Fruit fly (Drosophila melanogaster) whole organism, embryonic: ENCODE data around the gene pix.

Source experiments
- Atf3 ChIP-seq: fragments of 200-800 bp; sonication (Bioruptor generic); optimal IDR thresholded peaks from 3 replicates; lab custom pipeline; 2016; ENCODE audit warnings: missing biosample characterization, missing genetic modification characterization
- CG10321 ChIP-seq: fragments of 200-800 bp; sonication (Bioruptor generic); IDR thresholded peaks from 2 replicates; pipeline ENCODE4 v1.3.6; 2022; ENCODE audit warnings: missing biosample characterization, missing genetic modification characterization
- CG10565 ChIP-seq: fragments of 200-800 bp; sonication (Bioruptor generic); optimal IDR thresholded peaks from 3 replicates; lab custom pipeline; 2016; ENCODE audit warnings: missing biosample characterization, mild to moderate bottlenecking, missing genetic modification characterization
- CG10979 ChIP-seq: fragments of 200-800 bp; sonication (Bioruptor generic); optimal IDR thresholded peaks from 2 replicates; lab custom pipeline; 2018; ENCODE audit warnings: missing biosample characterization, mild to moderate bottlenecking, missing genetic modification characterization, moderate library complexity
- CG11504 ChIP-seq: fragments of 200-800 bp; sonication (Bioruptor generic); optimal IDR thresholded peaks from 3 replicates; lab custom pipeline; 2019; ENCODE audit warnings: missing biosample characterization, mild to moderate bottlenecking, missing genetic modification characterization, moderate library complexity
- CG12155 ChIP-seq: fragments of 200-800 bp; sonication (Bioruptor generic); optimal IDR thresholded peaks from 3 replicates; lab custom pipeline; 2016; ENCODE audit warnings: missing biosample characterization, missing genetic modification characterization
- CG12236 ChIP-seq: fragments of 200-800 bp; sonication (Bioruptor generic); optimal IDR thresholded peaks from 2 replicates; lab custom pipeline; 2016; ENCODE audit warnings: missing biosample characterization, missing genetic modification characterization
- CG1233 ChIP-seq: fragments of 200-800 bp; sonication (Bioruptor generic); optimal IDR thresholded peaks from 4 replicates; lab custom pipeline; 2018; ENCODE audit warnings: missing biosample characterization, mild to moderate bottlenecking, missing genetic modification characterization
- CG12659 ChIP-seq: fragments of 200-800 bp; sonication (Bioruptor generic); optimal IDR thresholded peaks from 3 replicates; lab custom pipeline; 2017; ENCODE audit warnings: mild to moderate bottlenecking, missing biosample characterization, missing genetic modification reagents, missing genetic modification characterization
- CG13296 ChIP-seq: fragments of 200-800 bp; sonication (Bioruptor generic); optimal IDR thresholded peaks from 3 replicates; lab custom pipeline; 2018; ENCODE audit warnings: missing biosample characterization, mild to moderate bottlenecking, missing genetic modification characterization
- CG14965 ChIP-seq: fragments of 200-800 bp; sonication (Bioruptor generic); optimal IDR thresholded peaks from 2 replicates; lab custom pipeline; 2016; ENCODE audit warnings: missing biosample characterization, missing genetic modification characterization, borderline replicate concordance
- CG15011 ChIP-seq: fragments of 200-800 bp; sonication (Bioruptor generic); optimal IDR thresholded peaks from 3 replicates; lab custom pipeline; 2018; ENCODE audit warnings: missing biosample characterization, mild to moderate bottlenecking, missing genetic modification characterization
- CG15073 ChIP-seq: fragments of 200-800 bp; sonication (Bioruptor generic); optimal IDR thresholded peaks from 2 replicates; lab custom pipeline; 2016; ENCODE audit warnings: missing biosample characterization, missing genetic modification characterization
- CG15479 ChIP-seq: fragments of 200-800 bp; sonication (Bioruptor generic); optimal IDR thresholded peaks from 3 replicates; lab custom pipeline; 2019; ENCODE audit warnings: missing biosample characterization, mild to moderate bottlenecking, missing genetic modification characterization, moderate library complexity
- CG15601 ChIP-seq: fragments of 200-800 bp; sonication (Bioruptor generic); optimal IDR thresholded peaks from 3 replicates; lab custom pipeline; 2019; ENCODE audit warnings: missing biosample characterization, mild to moderate bottlenecking, missing genetic modification characterization, moderate library complexity
- CG15696 ChIP-seq: fragments of 200-800 bp; sonication (Bioruptor generic); optimal IDR thresholded peaks from 2 replicates; lab custom pipeline; 2019; ENCODE audit warnings: missing biosample characterization, mild to moderate bottlenecking, missing genetic modification characterization, moderate library complexity
- CG1647 ChIP-seq: fragments of 200-800 bp; sonication (Bioruptor generic); optimal IDR thresholded peaks from 3 replicates; lab custom pipeline; 2016; ENCODE audit warnings: missing biosample characterization, missing genetic modification characterization
- CG17385 ChIP-seq: fragments of 200-800 bp; sonication (Bioruptor generic); optimal IDR thresholded peaks from 3 replicates; lab custom pipeline; 2018; ENCODE audit warnings: missing biosample characterization, mild to moderate bottlenecking, missing genetic modification characterization
- CG17568 ChIP-seq: fragments of 200-800 bp; sonication (Bioruptor generic); optimal IDR thresholded peaks from 2 replicates; lab custom pipeline; 2018; ENCODE audit warnings: missing biosample characterization, mild to moderate bottlenecking, missing genetic modification characterization, moderate library complexity
- CG1792 ChIP-seq: fragments of 200-800 bp; sonication (Bioruptor generic); optimal IDR thresholded peaks from 2 replicates; lab custom pipeline; 2016; ENCODE audit warnings: missing biosample characterization, missing genetic modification characterization
- CG30020 ChIP-seq: fragments of 200-800 bp; optimal IDR thresholded peaks from 2 replicates; lab custom pipeline; 2019; ENCODE audit warnings: missing biosample characterization, mild to moderate bottlenecking, missing genetic modification characterization, moderate library complexity
- CG31388 ChIP-seq: fragments of 200-800 bp; sonication (Bioruptor generic); optimal IDR thresholded peaks from 2 replicates; lab custom pipeline; 2016; ENCODE audit warnings: missing biosample characterization, missing genetic modification characterization
- CG4282 ChIP-seq: fragments of 200-800 bp; sonication (Bioruptor generic); optimal IDR thresholded peaks from 2 replicates; lab custom pipeline; 2016; ENCODE audit warnings: missing biosample characterization, missing genetic modification characterization
- CG7928 ChIP-seq: fragments of 200-800 bp; sonication (Bioruptor generic); optimal IDR thresholded peaks from 2 replicates; lab custom pipeline; 2017; ENCODE audit warnings: missing biosample characterization, mild to moderate bottlenecking, missing genetic modification characterization
- CoRest ChIP-seq: fragments of 200-800 bp; sonication (Bioruptor generic); optimal IDR thresholded peaks from 3 replicates; lab custom pipeline; 2018; ENCODE audit warnings: missing biosample characterization, mild to moderate bottlenecking, missing genetic modification characterization, moderate library complexity
- D ChIP-seq, 2 experiments: fragments of 200-800 bp in 1 of 2; fragments of >200 bp in 1 of 2; sonication (Bioruptor generic) in 1 of 2; optimal IDR thresholded peaks; 2 replicates in 1 of 2; 3 replicates in 1 of 2; lab custom pipeline; 2017; ENCODE audit warnings: mild to moderate bottlenecking in 1 of 2, missing biosample characterization in 1 of 2, missing genetic modification characterization in 1 of 2, missing genetic modification reagents in 1 of 2
- Dek ChIP-seq: fragments of 200-800 bp; sonication (Bioruptor generic); optimal IDR thresholded peaks from 3 replicates; lab custom pipeline; 2019; ENCODE audit warnings: missing biosample characterization, mild to moderate bottlenecking, missing genetic modification characterization, moderate library complexity
- Dfd ChIP-seq, 2 experiments: fragments of >200 bp; optimal IDR thresholded peaks; 2 replicates each; lab custom pipeline; 2017; ENCODE audit warnings: missing biosample characterization in 2 of 2, missing genetic modification characterization in 2 of 2
- Ets97D ChIP-seq: fragments of 200-800 bp; sonication (Bioruptor generic); optimal IDR thresholded peaks from 3 replicates; lab custom pipeline; 2016; ENCODE audit warnings: missing biosample characterization, missing genetic modification characterization
- Fer3 ChIP-seq: fragments of 200-800 bp; sonication (Bioruptor generic); optimal IDR thresholded peaks from 2 replicates; lab custom pipeline; 2018; ENCODE audit warnings: missing biosample characterization, mild to moderate bottlenecking, missing genetic modification characterization, moderate library complexity
- Lhr ChIP-seq: fragments of 200-800 bp; sonication (Bioruptor generic); optimal IDR thresholded peaks from 3 replicates; lab custom pipeline; 2017; ENCODE audit warnings: mild to moderate bottlenecking, missing biosample characterization, missing genetic modification reagents, missing genetic modification characterization
- Max ChIP-seq: fragments of 200-800 bp; sonication (Bioruptor generic); optimal IDR thresholded peaks from 2 replicates; lab custom pipeline; 2016; ENCODE audit warnings: missing biosample characterization, mild to moderate bottlenecking, missing genetic modification characterization
- Neu2 ChIP-seq: fragments of 200-800 bp; sonication (Bioruptor generic); optimal IDR thresholded peaks from 3 replicates; lab custom pipeline; 2016; ENCODE audit warnings: missing biosample characterization, missing genetic modification characterization, borderline replicate concordance
- Ssrp ChIP-seq: fragments of 200-800 bp; sonication (Bioruptor generic); optimal IDR thresholded peaks from 2 replicates; lab custom pipeline; 2018; ENCODE audit warnings: missing biosample characterization, mild to moderate bottlenecking, missing genetic modification characterization, moderate library complexity
- bcd ChIP-seq: fragments of 200-800 bp; sonication (Bioruptor generic); optimal IDR thresholded peaks from 2 replicates; lab custom pipeline; 2017; ENCODE audit warnings: missing biosample characterization, mild to moderate bottlenecking, missing genetic modification characterization
- br ChIP-seq: fragments of >200 bp; optimal IDR thresholded peaks from 2 replicates; lab custom pipeline; 2017
- btn ChIP-seq: fragments of 200-800 bp; sonication (Bioruptor generic); optimal IDR thresholded peaks from 2 replicates; lab custom pipeline; 2016; ENCODE audit warnings: missing biosample characterization, missing genetic modification characterization
- crc ChIP-seq: fragments of 200-800 bp; sonication (Bioruptor generic); optimal IDR thresholded peaks from 2 replicates; lab custom pipeline; 2016; ENCODE audit warnings: missing biosample characterization, missing genetic modification characterization
- croc ChIP-seq: fragments of 200-800 bp; sonication (Bioruptor generic); conservative IDR thresholded peaks from 3 replicates; pipeline ENCODE4 v1.3.6; 2022; ENCODE audit warnings: missing biosample characterization, missing genetic modification characterization
- crol ChIP-seq: fragments of 200-800 bp; sonication (Bioruptor generic); IDR thresholded peaks from 2 replicates; pipeline ENCODE4 v1.3.6; 2022; ENCODE audit warnings: missing biosample characterization, missing genetic modification characterization
- dm ChIP-seq: fragments of 200-800 bp; sonication (Bioruptor generic); optimal IDR thresholded peaks from 3 replicates; lab custom pipeline; 2016; ENCODE audit warnings: missing biosample characterization, missing genetic modification characterization
- dysf ChIP-seq: fragments of 200-800 bp; sonication (Bioruptor generic); IDR thresholded peaks from 3 replicates; pipeline ENCODE4 v1.3.6; 2022; ENCODE audit warnings: missing biosample characterization, missing genetic modification characterization
- eve ChIP-seq, 2 experiments: fragments of >200 bp; optimal IDR thresholded peaks; 2 replicates each; lab custom pipeline; 2017; ENCODE audit warnings: missing biosample characterization in 2 of 2, missing genetic modification characterization in 2 of 2
- gcm2 ChIP-seq: fragments of 200-800 bp; sonication (Bioruptor generic); optimal IDR thresholded peaks from 2 replicates; lab custom pipeline; 2016; ENCODE audit warnings: missing biosample characterization, missing genetic modification characterization
- hbn ChIP-seq: fragments of 200-800 bp; sonication (Bioruptor generic); IDR thresholded peaks from 2 replicates; pipeline ENCODE4 v1.3.6; 2022; ENCODE audit warnings: missing biosample characterization, missing genetic modification characterization; ENCODE audit not compliant: partially characterized antibody
- lov ChIP-seq, 2 experiments: fragments of 200-800 bp in 1 of 2; fragments of >200 bp in 1 of 2; sonication (Bioruptor generic) in 1 of 2; IDR thresholded peaks in 1 of 2; optimal IDR thresholded peaks in 1 of 2; 2 replicates in 1 of 2; 3 replicates in 1 of 2; pipeline versions ENCODE4 v1.3.6 to Lab custom; 2017 to 2022; ENCODE audit warnings: missing biosample characterization in 1 of 2, missing genetic modification characterization in 1 of 2
- pita ChIP-seq: fragments of 200-800 bp; sonication (Bioruptor generic); optimal IDR thresholded peaks from 2 replicates; lab custom pipeline; 2017; ENCODE audit warnings: missing biosample characterization, mild to moderate bottlenecking, missing genetic modification characterization
- sd ChIP-seq: fragments of 200-800 bp; sonication (Bioruptor generic); optimal IDR thresholded peaks from 3 replicates; lab custom pipeline; 2018; ENCODE audit warnings: missing biosample characterization, mild to moderate bottlenecking, missing genetic modification characterization, moderate library complexity
- slp2 ChIP-seq: fragments of 200-800 bp; sonication (Bioruptor generic); optimal IDR thresholded peaks from 2 replicates; lab custom pipeline; 2016; ENCODE audit warnings: missing biosample characterization, missing genetic modification characterization
- stc ChIP-seq: fragments of 200-800 bp; sonication (Bioruptor generic); IDR thresholded peaks from 2 replicates; pipeline ENCODE4 v1.3.6; 2022; ENCODE audit warnings: missing biosample characterization, missing genetic modification characterization

Gene pix

dm6 chr3L:9023627-9024026, 49.1 kb upstream of the pix start (continued):
- TF ChIP-seq CG15073 (GFP tag; lab: Kevin White, UChicago) (no peak), CG10565 (GFP tag; lab: Kevin White, UChicago) (no peak), CG15479 (GFP tag; lab: Kevin White, UChicago) (peak; percentile 80), CG1647 (GFP tag; lab: Kevin White, UChicago) (peak; percentile 20), CG4282 (GFP tag; lab: Kevin White, UChicago) (no peak), CG13296 (GFP tag; lab: Kevin White, UChicago) (no peak), D (optimal IDR thresholded peaks at IDR 0.05; lab: Kevin White, UChicago) (no peak), D (GFP tag; optimal IDR thresholded peaks at IDR 0.05; lab: Kevin White, UChicago) (peak; percentile 55), bcd (GFP tag; lab: Kevin White, UChicago) (peak; percentile 43), CG17568 (GFP tag; lab: Kevin White, UChicago) (peak; percentile 32), Ets97D (GFP tag; lab: Kevin White, UChicago) (peak; percentile 5), CG12236 (peak; percentile 68), CG10979 (tag; lab: Kevin White, UChicago) (peak; percentile 83), Ssrp (peak; percentile 58), crc (GFP tag; lab: Kevin White, UChicago) (peak; percentile 15), crol (no peak), hbn (GFP tag; lab: Robert Waterston, UW) (no peak), croc (GFP tag; lab: Robert Waterston, UW) (peak; percentile 69), slp2 (GFP tag; lab: Kevin White, UChicago) (peak; percentile 33), CG1233 (GFP tag; lab: Kevin White, UChicago) (peak; percentile 55), CoRest (tag; lab: Kevin White, UChicago) (peak; percentile 57), CG1792 (GFP tag; lab: Kevin White, UChicago) (peak; percentile 53), pita (GFP tag; lab: Kevin White, UChicago) (no peak), CG15601 (tag; lab: Kevin White, UChicago) (peak; percentile 49), CG14965 (peak; percentile 20), br (no peak), CG31388 (GFP tag; lab: Kevin White, UChicago) (peak; percentile 10), CG12155 (GFP tag; lab: Kevin White, UChicago) (peak; percentile 67), eve (GFP tag; optimal IDR thresholded peaks at IDR 0.05; lab: Kevin White, UChicago) (no peak), CG10321 (no peak), CG12659 (GFP tag; lab: Kevin White, UChicago) (peak; percentile 35), dm (GFP tag; lab: Kevin White, UChicago) (peak; percentile 13), gcm2 (GFP tag; lab: Kevin White, UChicago) (peak; percentile 16), CG15011 (GFP tag; lab: Kevin White, UChicago) (peak; percentile 9), lov (optimal IDR thresholded peaks at IDR 0.05; lab: Kevin White, UChicago) (no peak), lov (GFP tag; IDR thresholded peaks at IDR 0.05; lab: Robert Waterston, UW) (peak; percentile 62; the same call in 1 of the 3 replicates), Atf3 (GFP tag; lab: Kevin White, UChicago) (peak; percentile 72), Neu2 (GFP tag; lab: Kevin White, UChicago) (peak; percentile 31), Max (peak; percentile 55), CG17385 (GFP tag; lab: Kevin White, UChicago) (peak; percentile 47), sd (tag; lab: Kevin White, UChicago) (no peak), dysf (GFP tag; lab: Robert Waterston, UW) (peak; percentile 56; the same call in 1 of the 3 replicates), CG15696 (tag; lab: Kevin White, UChicago) (peak; percentile 94), CG30020 (tag; lab: Kevin White, UChicago) (no peak), btn (GFP tag; lab: Kevin White, UChicago) (peak; percentile 63), stc (GFP tag; lab: Robert Waterston, UW) (0 out of 2 replicates have a peak, but pooled peaks have one; percentile 12), Dfd (GFP tag; optimal IDR thresholded peaks at IDR 0.05; lab: Kevin White, UChicago) (no peak), CG11504 (tag; lab: Kevin White, UChicago) (peak; percentile 69), Lhr (GFP tag; lab: Kevin White, UChicago) (peak; percentile 23), Dek (no peak), Fer3 (peak; percentile 15), CG7928 (GFP tag; lab: Kevin White, UChicago) (no peak)
